Fruit fly (Drosophila melanogaster) whole organism: ENCODE data around the gene Smu1.

Experiments used
- CG8478 ChIP-seq: fragments of >200 bp; optimal IDR thresholded peaks from 2 replicates; lab custom pipeline; 2018; ENCODE audit warnings: inconsistent platforms
- Dll ChIP-seq: fragments of >200 bp; optimal IDR thresholded peaks from 2 replicates; lab custom pipeline; 2017
- EcR ChIP-seq, 2 experiments: fragments of >200 bp; optimal IDR thresholded peaks; 2 replicates each; lab custom pipeline; 2017; ENCODE audit warnings: missing biosample characterization in 2 of 2, missing genetic modification characterization in 2 of 2, missing genetic modification reagents in 2 of 2
- psq ChIP-seq: fragments of >200 bp; optimal IDR thresholded peaks from 2 replicates; lab custom pipeline; 2017
- usp ChIP-seq: fragments of >200 bp; optimal IDR thresholded peaks from 2 replicates; lab custom pipeline; 2017; ENCODE audit warnings: missing biosample characterization, missing genetic modification characterization, mixed read lengths

- TF ChIP-seq Dll = no peak
- no peak for TF ChIP-seq psq
- no peak for TF ChIP-seq usp
- TF ChIP-seq CG8478 (lab: Kevin White, UChicago) = no peak
- no peak for TF ChIP-seq EcR (GFP tag; optimal IDR thresholded peaks at IDR 0.05; lab: Kevin White, UChicago)
These were observed 31.2 kb downstream of the Smu1 start, which contains the start of gene CG43732 for dm6 chr3R:18949896-18950295.
